Worm (Caenorhabditis elegans) whole organism, L3 larva: Measurements from ENCODE around the gene clpr-2.

Experiments
- R02D3.7 ChIP-seq: fragments of 150-350 bp; optimal IDR thresholded peaks from 2 replicates; lab custom pipeline; 2014; ENCODE audit warnings: missing biosample characterization, missing genetic modification characterization
- aly-2 ChIP-seq: fragments of 150-350 bp; optimal IDR thresholded peaks from 2 replicates; lab custom pipeline; 2014; ENCODE audit warnings: missing biosample characterization, missing genetic modification characterization
- ama-1 ChIP-seq: fragments of 150-350 bp; optimal IDR thresholded peaks from 2 replicates; lab custom pipeline; 2018
- ceh-16 ChIP-seq: sonication (generic microtip); optimal IDR thresholded peaks from 2 replicates; lab custom pipeline; 2017; ENCODE audit warnings: missing biosample characterization, missing genetic modification characterization
- ceh-28 ChIP-seq: fragments of 150-350 bp; optimal IDR thresholded peaks from 2 replicates; lab custom pipeline; 2014; ENCODE audit warnings: missing biosample characterization, missing genetic modification reagents, missing genetic modification characterization
- ceh-82 ChIP-seq: fragments of 150-350 bp; optimal IDR thresholded peaks from 2 replicates; lab custom pipeline; 2014; ENCODE audit warnings: missing biosample characterization, missing genetic modification characterization
- ceh-9 ChIP-seq: sonication (generic microtip); optimal IDR thresholded peaks from 2 replicates; lab custom pipeline; 2018; ENCODE audit warnings: missing biosample characterization, missing genetic modification characterization
- daf-12 ChIP-seq: fragments of 150-350 bp; optimal IDR thresholded peaks from 2 replicates; lab custom pipeline; 2014; ENCODE audit warnings: missing biosample characterization, missing genetic modification reagents, missing genetic modification characterization
- egl-27 ChIP-seq: sonication (generic microtip); optimal IDR thresholded peaks from 4 replicates; lab custom pipeline; 2017; ENCODE audit warnings: missing biosample characterization, missing genetic modification reagents, missing genetic modification characterization
- egl-5 ChIP-seq: fragments of 150-350 bp; optimal IDR thresholded peaks from 2 replicates; lab custom pipeline; 2017; ENCODE audit warnings: missing biosample characterization, missing genetic modification reagents, missing genetic modification characterization, inconsistent platforms
- elt-1 ChIP-seq: fragments of 150-350 bp; optimal IDR thresholded peaks from 2 replicates; lab custom pipeline; 2014; ENCODE audit warnings: missing biosample characterization, missing genetic modification characterization
- elt-2 ChIP-seq: sonication (generic microtip); optimal IDR thresholded peaks from 2 replicates; lab custom pipeline; 2016; ENCODE audit warnings: missing genetic modification reagents, mild to moderate bottlenecking, missing genetic modification characterization, missing compliant biosample characterization
- fkh-10 ChIP-seq: sonication (generic microtip); optimal IDR thresholded peaks from 2 replicates; lab custom pipeline; 2017; ENCODE audit warnings: missing biosample characterization, missing genetic modification reagents, missing genetic modification characterization
- fkh-2 ChIP-seq: fragments of 150-350 bp; optimal IDR thresholded peaks from 2 replicates; lab custom pipeline; 2014; ENCODE audit warnings: missing biosample characterization, missing genetic modification reagents, missing genetic modification characterization
- hmg-11 ChIP-seq: sonication (generic microtip); optimal IDR thresholded peaks from 2 replicates; lab custom pipeline; 2016; ENCODE audit warnings: missing genetic modification characterization, missing compliant biosample characterization
- jun-1 ChIP-seq: fragments of 150-350 bp; optimal IDR thresholded peaks from 2 replicates; lab custom pipeline; 2014; ENCODE audit warnings: missing biosample characterization, missing genetic modification reagents, missing genetic modification characterization
- lin-15B ChIP-seq: fragments of 150-350 bp; optimal IDR thresholded peaks from 2 replicates; lab custom pipeline; 2014; ENCODE audit warnings: missing biosample characterization, missing genetic modification characterization
- lin-39 ChIP-seq: fragments of 150-350 bp; optimal IDR thresholded peaks from 2 replicates; lab custom pipeline; 2018; ENCODE audit warnings: missing biosample characterization, missing genetic modification reagents, missing genetic modification characterization
- lsy-12 ChIP-seq: sonication (generic microtip); optimal IDR thresholded peaks from 2 replicates; lab custom pipeline; 2016; ENCODE audit warnings: mild to moderate bottlenecking, missing genetic modification characterization, missing compliant biosample characterization
- mdl-1 ChIP-seq: fragments of 150-350 bp; optimal IDR thresholded peaks from 2 replicates; lab custom pipeline; 2014; ENCODE audit warnings: missing biosample characterization, missing genetic modification characterization
- mml-1 ChIP-seq: fragments of 150-350 bp; sonication (generic microtip); optimal IDR thresholded peaks from 3 replicates; lab custom pipeline; 2014; ENCODE audit warnings: missing biosample characterization, missing genetic modification characterization
- nhr-12 ChIP-seq: fragments of 150-350 bp; optimal IDR thresholded peaks from 2 replicates; lab custom pipeline; 2014; ENCODE audit warnings: missing biosample characterization, missing genetic modification characterization
- nhr-23 ChIP-seq: fragments of 150-350 bp; optimal IDR thresholded peaks from 2 replicates; lab custom pipeline; 2014; ENCODE audit warnings: missing biosample characterization, missing genetic modification reagents, missing genetic modification characterization
- nhr-237 ChIP-seq: fragments of 150-350 bp; optimal IDR thresholded peaks from 2 replicates; lab custom pipeline; 2014; ENCODE audit warnings: missing biosample characterization, missing genetic modification characterization
- nhr-25 ChIP-seq: sonication (generic microtip); optimal IDR thresholded peaks from 2 replicates; lab custom pipeline; 2017; ENCODE audit warnings: missing biosample characterization, missing genetic modification characterization
- nhr-28 ChIP-seq: fragments of 150-350 bp; optimal IDR thresholded peaks from 2 replicates; lab custom pipeline; 2014; ENCODE audit warnings: missing biosample characterization, missing genetic modification characterization
- nhr-43 ChIP-seq: sonication (generic microtip); optimal IDR thresholded peaks from 2 replicates; lab custom pipeline; 2016; ENCODE audit warnings: mild to moderate bottlenecking, missing genetic modification characterization, missing compliant biosample characterization; ENCODE audit not compliant: poor library complexity, severe bottlenecking
- nhr-67 ChIP-seq: fragments of 150-350 bp; optimal IDR thresholded peaks from 2 replicates; lab custom pipeline; 2014; ENCODE audit warnings: missing biosample characterization, missing genetic modification characterization
- nhr-76 ChIP-seq: fragments of 150-350 bp; sonication (generic microtip); optimal IDR thresholded peaks from 5 replicates; lab custom pipeline; 2014; ENCODE audit warnings: missing biosample characterization, missing genetic modification characterization
- nhr-77 ChIP-seq: fragments of 150-350 bp; optimal IDR thresholded peaks from 2 replicates; lab custom pipeline; 2014; ENCODE audit warnings: missing biosample characterization, missing genetic modification characterization
- pha-4 ChIP-seq: fragments of 150-350 bp; optimal IDR thresholded peaks from 2 replicates; lab custom pipeline; 2014; ENCODE audit warnings: missing biosample characterization, missing genetic modification reagents, missing genetic modification characterization
- pqm-1 ChIP-seq: fragments of 150-350 bp; optimal IDR thresholded peaks from 2 replicates; lab custom pipeline; 2017; ENCODE audit warnings: missing biosample characterization, missing genetic modification characterization, inconsistent platforms
- sea-2 ChIP-seq: fragments of 150-350 bp; sonication (generic microtip); optimal IDR thresholded peaks from 4 replicates; lab custom pipeline; 2014; ENCODE audit warnings: missing biosample characterization, missing genetic modification reagents, missing genetic modification characterization
- skn-1 ChIP-seq: fragments of 150-350 bp; optimal IDR thresholded peaks from 2 replicates; lab custom pipeline; 2014; ENCODE audit warnings: missing biosample characterization, missing genetic modification characterization
- tbx-2 ChIP-seq: sonication (generic microtip); optimal IDR thresholded peaks from 2 replicates; lab custom pipeline; 2016; ENCODE audit warnings: mild to moderate bottlenecking, missing genetic modification characterization, missing compliant biosample characterization
- unc-39 ChIP-seq: sonication (generic microtip); optimal IDR thresholded peaks from 4 replicates; lab custom pipeline; 2017; ENCODE audit warnings: missing biosample characterization, missing genetic modification characterization
- unc-62 ChIP-seq: fragments of 150-350 bp; sonication (generic microtip); optimal IDR thresholded peaks from 4 replicates; lab custom pipeline; 2014; ENCODE audit warnings: missing biosample characterization, missing genetic modification reagents, missing genetic modification characterization
- zag-1 ChIP-seq: fragments of 150-350 bp; optimal IDR thresholded peaks from 2 replicates; lab custom pipeline; 2014; ENCODE audit warnings: missing biosample characterization, missing genetic modification characterization
- ztf-11 ChIP-seq: fragments of 150-350 bp; optimal IDR thresholded peaks from 2 replicates; lab custom pipeline; 2014; ENCODE audit warnings: missing biosample characterization, missing genetic modification characterization
- ztf-4 ChIP-seq: fragments of 150-350 bp; optimal IDR thresholded peaks from 2 replicates; lab custom pipeline; 2014; ENCODE audit warnings: missing biosample characterization, missing genetic modification characterization

The clpr-2 gene

DNA sequence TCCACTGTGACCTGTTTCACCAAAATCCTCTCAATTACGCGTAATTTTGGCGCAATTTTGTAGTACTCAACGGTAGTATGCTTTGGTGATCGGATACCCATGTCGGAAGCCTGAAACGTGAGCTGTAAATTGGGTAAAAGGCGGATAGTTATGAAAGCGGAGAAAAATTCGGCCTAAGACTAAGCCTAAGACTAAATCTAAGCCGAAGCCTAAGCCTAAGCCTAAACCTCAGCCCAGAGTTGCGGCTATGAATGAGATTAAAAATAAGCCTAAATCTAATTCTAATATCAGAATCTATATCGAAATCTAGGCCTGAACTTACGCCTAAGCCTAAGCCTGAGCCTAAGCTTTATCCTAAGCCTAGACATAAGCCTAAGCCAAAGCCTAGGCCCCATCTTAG is 6.5 kb upstream of the clpr-2 start, which contains the start of gene lin-42:
Gene lin-42 (minus strand): TSS at position 101 of the 400 bp plus-strand sequence.
- TF ChIP-seq lin-39 (no peak), nhr-237 (no peak), pqm-1 (tag; lab: Kevin White, UChicago) (no peak), daf-12 (tag; lab: Kevin White, UChicago) (no peak), nhr-23 (tag; lab: Kevin White, UChicago) (no peak), elt-2 (tag; lab: Kevin White, UChicago) (no peak), hmg-11 (tag; lab: Kevin White, UChicago) (no peak), ceh-82 (no peak), aly-2 (tag; lab: Kevin White, UChicago) (no peak), skn-1 (tag; lab: Kevin White, UChicago) (no peak), egl-5 (tag; lab: Kevin White, UChicago) (no peak), ztf-4 (tag; lab: Kevin White, UChicago) (no peak), fkh-10 (GFP tag; lab: Kevin White, UChicago) (no peak), nhr-12 (tag; lab: Kevin White, UChicago) (no peak), pha-4 (tag; lab: Kevin White, UChicago) (no peak), tbx-2 (no peak)
- TF ChIP-seq, all 47 proteins: peak for 0

DNA sequence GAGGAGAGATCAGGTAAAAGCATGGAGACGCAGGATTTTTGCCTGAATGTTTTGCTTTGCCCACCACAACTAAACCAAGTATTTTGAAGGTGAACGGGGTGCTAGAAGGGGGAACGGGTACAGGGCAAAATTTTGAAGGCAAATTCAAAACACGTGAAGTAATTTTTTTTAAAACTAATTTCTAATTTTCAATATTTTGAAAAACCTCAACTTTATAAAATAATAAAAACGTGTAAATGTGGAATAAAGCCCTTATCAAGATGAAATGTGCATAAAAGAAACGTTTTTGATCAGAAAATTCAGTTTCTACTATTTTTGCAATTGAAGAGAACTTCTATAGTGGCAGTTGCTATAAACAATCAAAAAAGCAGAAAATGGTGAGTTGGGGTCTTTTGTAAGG is 3.1 kb upstream of the clpr-2 start, which contains the start of gene clec-119:
Gene clec-119 (plus strand): TSS at position 301 of the 400 bp plus-strand sequence.
- TF ChIP-seq nhr-43 (tag; lab: Kevin White, UChicago) (no peak), ztf-11 (tag; lab: Kevin White, UChicago) (no peak), ceh-82 (no peak), aly-2 (tag; lab: Kevin White, UChicago) (no peak), mml-1 (no peak), nhr-12 (tag; lab: Kevin White, UChicago) (no peak), nhr-28 (tag; lab: Kevin White, UChicago) (no peak), lsy-12 (tag; lab: Kevin White, UChicago) (no peak), elt-1 (no peak), pqm-1 (tag; lab: Kevin White, UChicago) (no peak), tbx-2 (no peak), unc-39 (tag; lab: Kevin White, UChicago) (no peak), R02D3.7 (no peak), ama-1 (lab: Kevin White, UChicago) (no peak), zag-1 (tag; lab: Kevin White, UChicago) (no peak), nhr-25 (tag; lab: Kevin White, UChicago) (no peak), lin-15B (tag; lab: Kevin White, UChicago) (no peak)

DNA sequence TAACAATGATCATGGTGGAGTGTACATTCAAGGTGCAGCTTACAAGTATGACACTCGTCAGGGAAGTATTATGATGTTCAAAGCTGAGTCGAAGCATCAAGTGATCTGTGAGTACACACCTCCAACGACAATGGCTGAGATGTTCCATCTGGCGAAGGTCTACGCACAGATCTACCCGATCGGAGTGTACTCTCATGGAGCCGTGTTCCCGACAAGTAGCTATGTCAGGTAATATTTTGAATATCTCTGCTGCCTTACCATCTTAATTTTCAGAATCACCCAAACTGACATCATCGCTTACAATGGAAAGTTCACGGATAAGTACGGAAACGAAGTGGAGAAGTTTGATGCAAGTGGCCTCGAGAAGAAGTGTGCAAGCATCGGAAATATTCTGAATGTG is 2.0 kb upstream of the clpr-2 start:
- TF ChIP-seq jun-1 (tag; lab: Kevin White, UChicago) (no peak), nhr-28 (tag; lab: Kevin White, UChicago) (no peak), tbx-2 (no peak)

DNA sequence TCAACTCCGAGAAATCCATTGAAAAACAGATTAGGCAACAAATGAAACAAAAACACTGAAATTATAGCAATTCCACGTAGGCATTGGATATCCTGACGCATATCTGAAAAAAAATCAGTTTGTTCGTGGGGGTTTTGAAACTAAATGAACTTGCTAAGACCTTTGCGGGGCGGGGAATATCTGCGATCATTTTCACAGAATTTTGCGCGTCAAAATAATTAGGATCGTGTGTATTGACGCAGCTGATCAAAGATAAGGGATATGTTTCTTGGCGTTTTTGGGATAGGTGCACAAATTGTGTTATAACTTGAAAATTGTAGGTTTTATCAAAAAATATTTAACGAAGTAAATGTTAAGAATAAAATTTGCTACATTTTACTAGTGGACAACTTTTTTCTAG is 8.1 kb downstream of the clpr-2 start, which contains the start of gene oac-30:
Gene oac-30 (minus strand): TSS at position 101 of the 400 bp plus-strand sequence.
- TF ChIP-seq ztf-11 (tag; lab: Kevin White, UChicago) = no peak
- no peak for TF ChIP-seq jun-1 (tag; lab: Kevin White, UChicago)
- no peak for TF ChIP-seq egl-27
- TF ChIP-seq ceh-16 (tag; lab: Kevin White, UChicago) = no peak
- TF ChIP-seq R02D3.7 = no peak
- no peak for TF ChIP-seq zag-1 (tag; lab: Kevin White, UChicago)
- TF ChIP-seq nhr-76 (tag; lab: Kevin White, UChicago) = no peak
- no peak for TF ChIP-seq nhr-28 (tag; lab: Kevin White, UChicago)
- TF ChIP-seq, all 47 proteins: peak for 0

DNA sequence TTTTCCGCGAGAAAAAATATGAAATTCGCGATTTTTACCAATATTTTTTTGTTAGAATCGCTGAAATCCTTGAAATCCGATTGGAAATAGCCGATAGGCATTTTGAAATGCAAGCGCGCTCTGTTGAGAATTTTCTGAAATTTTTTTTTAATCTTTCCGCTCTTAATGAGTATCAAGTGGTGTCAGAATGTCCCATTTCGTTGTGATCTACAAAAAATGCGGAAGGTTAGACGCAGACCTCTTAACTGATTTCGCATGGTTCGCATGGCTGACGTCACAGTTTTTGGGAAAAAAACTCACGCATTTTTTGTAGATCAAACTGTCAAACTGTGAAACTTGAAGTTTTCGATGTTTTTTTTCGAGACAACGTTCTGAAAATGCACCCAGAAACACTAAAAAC is 13.1 kb downstream of the clpr-2 start, which contains the start of gene srw-66:
Gene srw-66 (minus strand): TSS at position 101 of the 400 bp plus-strand sequence.
- TF ChIP-seq nhr-12 (tag; lab: Kevin White, UChicago) (no peak), ceh-9 (tag; lab: Kevin White, UChicago) (no peak), nhr-43 (tag; lab: Kevin White, UChicago) (no peak), fkh-2 (tag; lab: Kevin White, UChicago) (no peak), zag-1 (tag; lab: Kevin White, UChicago) (no peak), nhr-77 (tag; lab: Kevin White, UChicago) (no peak), ceh-82 (no peak), egl-27 (no peak), ceh-28 (no peak), fkh-10 (GFP tag; lab: Kevin White, UChicago) (no peak), egl-5 (tag; lab: Kevin White, UChicago) (no peak), sea-2 (GFP tag; lab: Kevin White, UChicago) (no peak), nhr-67 (tag; lab: Kevin White, UChicago) (no peak), ztf-4 (tag; lab: Kevin White, UChicago) (no peak), R02D3.7 (no peak), unc-62 (GFP tag; lab: Kevin White, UChicago) (no peak), hmg-11 (tag; lab: Kevin White, UChicago) (no peak), nhr-23 (tag; lab: Kevin White, UChicago) (no peak), lin-15B (tag; lab: Kevin White, UChicago) (no peak), mdl-1 (tag; lab: Kevin White, UChicago) (no peak)
- TF ChIP-seq, all 47 proteins: peak for 0
